Fruit fly (Drosophila melanogaster) whole organism, embryonic: ENCODE data around the gene mRpL13.

Experiments used
- Awh ChIP-seq: fragments of 200-800 bp; sonication (Bioruptor generic); IDR thresholded peaks from 2 replicates; pipeline ENCODE4, ENCODE4 v1.3.6; 2022; ENCODE audit warnings: missing biosample characterization, missing genetic modification characterization
- CG11093 ChIP-seq: fragments of 200-800 bp; sonication (Bioruptor generic); IDR thresholded peaks from 3 replicates; pipeline ENCODE4 v1.3.6; 2022; ENCODE audit warnings: missing biosample characterization, missing genetic modification characterization
- CG15479 ChIP-seq: fragments of 200-800 bp; sonication (Bioruptor generic); optimal IDR thresholded peaks from 3 replicates; lab custom pipeline; 2019; ENCODE audit warnings: missing biosample characterization, mild to moderate bottlenecking, missing genetic modification characterization, moderate library complexity
- CG17186 ChIP-seq: fragments of 200-800 bp; sonication (Bioruptor generic); optimal IDR thresholded peaks from 3 replicates; lab custom pipeline; 2017; ENCODE audit warnings: missing biosample characterization, missing genetic modification reagents, missing genetic modification characterization
- CG17359 ChIP-seq: fragments of 200-800 bp; sonication (Bioruptor generic); optimal IDR thresholded peaks from 3 replicates; lab custom pipeline; 2018; ENCODE audit warnings: missing biosample characterization, mild to moderate bottlenecking, missing genetic modification characterization, moderate library complexity
- CG17829 ChIP-seq: fragments of 200-800 bp; optimal IDR thresholded peaks from 2 replicates; lab custom pipeline; 2019; ENCODE audit warnings: missing biosample characterization, mild to moderate bottlenecking, missing genetic modification characterization, moderate library complexity
- CG1792 ChIP-seq: fragments of 200-800 bp; sonication (Bioruptor generic); optimal IDR thresholded peaks from 2 replicates; lab custom pipeline; 2016; ENCODE audit warnings: missing biosample characterization, missing genetic modification characterization
- CG30431 ChIP-seq: fragments of 200-800 bp; sonication (Bioruptor generic); optimal IDR thresholded peaks from 2 replicates; lab custom pipeline; 2017; ENCODE audit warnings: missing biosample characterization, missing genetic modification characterization
- CG33213 ChIP-seq: fragments of 200-800 bp; sonication (Bioruptor generic); optimal IDR thresholded peaks from 3 replicates; lab custom pipeline; 2016; ENCODE audit warnings: missing biosample characterization, missing genetic modification characterization
- CG4328 ChIP-seq: fragments of 200-800 bp; sonication (Bioruptor generic); optimal IDR thresholded peaks from 3 replicates; lab custom pipeline; 2017; ENCODE audit warnings: missing biosample characterization, missing genetic modification reagents, missing genetic modification characterization
- CG4360 ChIP-seq: fragments of 200-800 bp; sonication (Bioruptor generic); IDR thresholded peaks from 2 replicates; pipeline ENCODE4 v1.3.6; 2022; ENCODE audit warnings: missing biosample characterization, missing genetic modification characterization
- CG4820 ChIP-seq: fragments of 200-800 bp; sonication (Bioruptor generic); optimal IDR thresholded peaks from 3 replicates; lab custom pipeline; 2016; ENCODE audit warnings: missing biosample characterization, missing genetic modification characterization
- CG6254 ChIP-seq: fragments of 200-800 bp; sonication (Bioruptor generic); optimal IDR thresholded peaks from 3 replicates; lab custom pipeline; 2017; ENCODE audit warnings: mild to moderate bottlenecking, missing biosample characterization, missing genetic modification reagents, missing genetic modification characterization
- CG6683 ChIP-seq: fragments of 200-800 bp; sonication (Bioruptor generic); optimal IDR thresholded peaks from 2 replicates; lab custom pipeline; 2017; ENCODE audit warnings: missing biosample characterization, mild to moderate bottlenecking, missing genetic modification characterization, missing genetic modification reagents
- CG7271 ChIP-seq: fragments of 200-800 bp; sonication (Bioruptor generic); optimal IDR thresholded peaks from 2 replicates; lab custom pipeline; 2018; ENCODE audit warnings: missing biosample characterization, mild to moderate bottlenecking, missing genetic modification characterization, moderate library complexity
- CG7987 ChIP-seq: fragments of 200-800 bp; sonication (Bioruptor generic); optimal IDR thresholded peaks from 2 replicates; lab custom pipeline; 2018; ENCODE audit warnings: missing biosample characterization, mild to moderate bottlenecking, missing genetic modification characterization, moderate library complexity
- CG9727 ChIP-seq: fragments of 200-800 bp; sonication (Bioruptor generic); optimal IDR thresholded peaks from 3 replicates; lab custom pipeline; 2017; ENCODE audit warnings: missing biosample characterization, mild to moderate bottlenecking, missing genetic modification characterization
- D19A ChIP-seq: fragments of 200-800 bp; optimal IDR thresholded peaks from 3 replicates; lab custom pipeline; 2019; ENCODE audit warnings: missing biosample characterization, mild to moderate bottlenecking, missing genetic modification characterization, moderate library complexity
- Dip2 ChIP-seq: fragments of 200-800 bp; sonication (Bioruptor generic); IDR thresholded peaks from 2 replicates; pipeline ENCODE4 v1.3.6; 2022; ENCODE audit warnings: missing biosample characterization, missing genetic modification characterization
- Elba2 ChIP-seq: fragments of 200-800 bp; sonication (Bioruptor generic); optimal IDR thresholded peaks from 3 replicates; lab custom pipeline; 2016; ENCODE audit warnings: missing biosample characterization, missing genetic modification characterization
- HLHmδ ChIP-seq: fragments of 200-800 bp; sonication (Bioruptor generic); optimal IDR thresholded peaks from 2 replicates; lab custom pipeline; 2018; ENCODE audit warnings: missing biosample characterization, mild to moderate bottlenecking, missing genetic modification characterization, moderate library complexity
- Kr ChIP-seq: fragments of 200-800 bp; sonication (Bioruptor generic); optimal IDR thresholded peaks from 2 replicates; lab custom pipeline; 2017; ENCODE audit warnings: missing biosample characterization, mild to moderate bottlenecking, missing genetic modification characterization
- Lhr ChIP-seq: fragments of 200-800 bp; sonication (Bioruptor generic); optimal IDR thresholded peaks from 3 replicates; lab custom pipeline; 2017; ENCODE audit warnings: mild to moderate bottlenecking, missing biosample characterization, missing genetic modification reagents, missing genetic modification characterization
- Med ChIP-seq: fragments of 200-800 bp; sonication (Bioruptor generic); peaks from one replicate; lab custom pipeline; 2016; ENCODE audit warnings: missing biosample characterization, missing genetic modification characterization, mild to moderate bottlenecking, inconsistent platforms, moderate library complexity
- Six4 ChIP-seq: fragments of 200-800 bp; sonication (Bioruptor generic); optimal IDR thresholded peaks from 2 replicates; lab custom pipeline; 2016; ENCODE audit warnings: missing biosample characterization, missing genetic modification characterization
- Sry-δ ChIP-seq: fragments of 200-800 bp; sonication (Bioruptor generic); optimal IDR thresholded peaks from 2 replicates; lab custom pipeline; 2016; ENCODE audit warnings: missing biosample characterization, missing genetic modification characterization
- Tbp ChIP-seq: fragments of >200 bp; optimal IDR thresholded peaks from 2 replicates; lab custom pipeline; 2018; ENCODE audit warnings: missing biosample characterization, missing genetic modification characterization
- Xrp1 ChIP-seq: fragments of 200-800 bp; sonication (Bioruptor generic); IDR thresholded peaks from 2 replicates; pipeline ENCODE4 v1.3.6; 2022; ENCODE audit warnings: missing biosample characterization, missing genetic modification characterization
- bigmax ChIP-seq: fragments of 200-800 bp; sonication (Bioruptor generic); optimal IDR thresholded peaks from 2 replicates; lab custom pipeline; 2018; ENCODE audit warnings: missing biosample characterization, mild to moderate bottlenecking, missing genetic modification characterization
- bsh ChIP-seq, 2 experiments: fragments of 200-800 bp; sonication (Bioruptor generic); optimal IDR thresholded peaks; 2 replicates each; lab custom pipeline; 2017 to 2018; ENCODE audit warnings: mild to moderate bottlenecking in 2 of 2, missing biosample characterization in 2 of 2, missing genetic modification characterization in 2 of 2, moderate library complexity in 1 of 2
- cad ChIP-seq: fragments of >200 bp; optimal IDR thresholded peaks from 2 replicates; lab custom pipeline; 2017; ENCODE audit warnings: missing biosample characterization, missing genetic modification characterization
- dati ChIP-seq: fragments of 200-800 bp; sonication (Bioruptor generic); IDR thresholded peaks from 2 replicates; pipeline ENCODE4 v1.3.6; 2022; ENCODE audit warnings: missing biosample characterization, missing genetic modification characterization
- fd3F ChIP-seq: fragments of 200-800 bp; sonication (Bioruptor generic); optimal IDR thresholded peaks from 2 replicates; lab custom pipeline; 2018; ENCODE audit warnings: missing biosample characterization, mild to moderate bottlenecking, missing genetic modification characterization, moderate library complexity
- gsb-n ChIP-seq: fragments of 200-800 bp; sonication (Bioruptor generic); optimal IDR thresholded peaks from 3 replicates; lab custom pipeline; 2018; ENCODE audit warnings: missing biosample characterization, mild to moderate bottlenecking, missing genetic modification characterization
- insv ChIP-seq, 2 experiments: fragments of 200-800 bp; sonication (Bioruptor generic); optimal IDR thresholded peaks; 3 replicates each; lab custom pipeline; 2016 to 2018; ENCODE audit warnings: missing biosample characterization in 2 of 2, missing genetic modification characterization in 2 of 2
- jumu ChIP-seq: fragments of 200-800 bp; sonication (Bioruptor generic); optimal IDR thresholded peaks from 3 replicates; lab custom pipeline; 2016; ENCODE audit warnings: missing biosample characterization, missing genetic modification characterization
- kah ChIP-seq: fragments of 200-800 bp; sonication (Bioruptor generic); optimal IDR thresholded peaks from 2 replicates; lab custom pipeline; 2018; ENCODE audit warnings: missing biosample characterization, mild to moderate bottlenecking, missing genetic modification characterization
- kni ChIP-seq: fragments of 200-800 bp; sonication (Bioruptor generic); optimal IDR thresholded peaks from 3 replicates; lab custom pipeline; 2017; ENCODE audit warnings: mild to moderate bottlenecking, missing biosample characterization, missing genetic modification reagents, missing genetic modification characterization
- lov ChIP-seq, 2 experiments: fragments of 200-800 bp in 1 of 2; fragments of >200 bp in 1 of 2; sonication (Bioruptor generic) in 1 of 2; IDR thresholded peaks in 1 of 2; optimal IDR thresholded peaks in 1 of 2; 2 replicates in 1 of 2; 3 replicates in 1 of 2; pipeline versions ENCODE4 v1.3.6 to Lab custom; 2017 to 2022; ENCODE audit warnings: missing biosample characterization in 1 of 2, missing genetic modification characterization in 1 of 2
- oc ChIP-seq: fragments of 200-800 bp; sonication (Bioruptor generic); optimal IDR thresholded peaks from 2 replicates; lab custom pipeline; 2018; ENCODE audit warnings: missing biosample characterization, mild to moderate bottlenecking, missing genetic modification characterization, moderate library complexity
- prd ChIP-seq, 3 experiments: fragments of >200 bp in 2 of 3; fragments of 200-800 bp in 1 of 3; sonication (Bioruptor generic) in 1 of 3; optimal IDR thresholded peaks in 2 of 3; IDR thresholded peaks in 1 of 3; 2 replicates in 2 of 3; 3 replicates in 1 of 3; pipeline versions ENCODE4 v1.3.6 to Lab custom; 2017 to 2022; ENCODE audit warnings: missing biosample characterization in 1 of 3, missing genetic modification characterization in 1 of 3
- sd ChIP-seq: fragments of 200-800 bp; sonication (Bioruptor generic); optimal IDR thresholded peaks from 3 replicates; lab custom pipeline; 2018; ENCODE audit warnings: missing biosample characterization, mild to moderate bottlenecking, missing genetic modification characterization, moderate library complexity
- ssp ChIP-seq: fragments of 200-800 bp; sonication (Bioruptor generic); IDR thresholded peaks from 2 replicates; pipeline ENCODE4 v1.3.6; 2022; ENCODE audit warnings: missing biosample characterization, missing genetic modification characterization
- tin ChIP-seq: fragments of 200-800 bp; sonication (Bioruptor generic); optimal IDR thresholded peaks from 3 replicates; lab custom pipeline; 2016; ENCODE audit warnings: missing biosample characterization, missing genetic modification characterization
- tll ChIP-seq, 2 experiments: fragments of 200-800 bp in 1 of 2; fragments of >200 bp in 1 of 2; sonication (Bioruptor generic) in 1 of 2; optimal IDR thresholded peaks; 2 replicates each; lab custom pipeline; 2017 to 2019; ENCODE audit warnings: missing biosample characterization in 2 of 2, missing genetic modification characterization in 2 of 2, mild to moderate bottlenecking in 1 of 2, moderate library complexity in 1 of 2
- twi ChIP-seq: fragments of 200-800 bp; optimal IDR thresholded peaks from 2 replicates; lab custom pipeline; 2019; ENCODE audit warnings: missing biosample characterization, mild to moderate bottlenecking, missing genetic modification characterization, moderate library complexity
- yki ChIP-seq: fragments of >200 bp; optimal IDR thresholded peaks from 3 replicates; lab custom pipeline; 2018
- zen ChIP-seq: fragments of 200-800 bp; sonication (Bioruptor generic); optimal IDR thresholded peaks from 3 replicates; lab custom pipeline; 2018; ENCODE audit warnings: missing biosample characterization, mild to moderate bottlenecking, missing genetic modification characterization, moderate library complexity

Gene mRpL13

DNA sequence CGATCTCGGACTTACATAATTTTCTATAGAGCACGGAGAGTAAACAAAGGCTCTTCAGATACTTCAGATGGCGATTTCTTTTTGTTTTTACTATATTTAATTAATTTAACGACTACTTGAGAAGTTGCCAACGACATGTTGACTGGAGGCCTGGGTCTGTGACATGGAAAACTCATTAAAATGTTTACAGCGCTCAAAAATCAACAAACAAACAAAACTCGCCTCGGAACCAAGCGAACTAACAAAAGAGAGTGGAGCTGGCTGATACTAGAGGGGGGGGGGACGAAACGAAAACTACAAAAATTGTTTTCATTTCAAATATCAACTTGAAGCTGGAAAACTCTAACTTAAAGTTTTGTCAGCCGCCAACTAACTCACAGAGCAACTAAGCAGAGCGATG, 19.4 kb upstream of the mRpL13 start (continued):
- TF ChIP-seq Awh (GFP tag; lab: Robert Waterston, UW) (0 out of 2 replicates have a peak, but pooled peaks have one; percentile 7), Dip2 (GFP tag; lab: Robert Waterston, UW) (no peak), CG4360 (GFP tag; lab: Robert Waterston, UW) (no peak), CG9727 (GFP tag; lab: Kevin White, UChicago) (peak; percentile 55), Med (peak; percentile 85), CG4820 (peak; percentile 1), D19A (peak; percentile 10), Xrp1 (GFP tag; lab: Robert Waterston, UW) (no peak)

DNA sequence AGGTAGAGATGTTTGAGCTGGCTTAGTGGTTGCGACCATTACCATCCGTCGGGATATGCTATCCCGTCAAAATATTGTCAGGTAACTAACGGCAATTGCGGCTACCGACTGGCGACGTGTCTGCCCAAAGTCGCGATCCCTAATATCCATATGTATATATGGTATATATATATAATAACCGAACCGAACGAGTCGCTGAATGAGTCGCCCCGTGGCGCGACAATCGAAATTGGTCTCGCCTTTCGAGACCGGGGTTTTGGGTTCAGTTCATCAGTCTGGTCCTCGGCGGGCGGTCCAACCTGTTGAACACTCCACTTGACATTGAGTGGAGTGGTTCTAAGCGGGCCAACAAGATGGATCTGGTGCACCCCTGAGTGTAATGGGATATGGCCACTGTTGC, 16.2 kb upstream of the mRpL13 start:
- peak; percentile 42 for TF ChIP-seq cad (GFP tag; lab: Kevin White, UChicago)
- peak; percentile 55 for TF ChIP-seq CG15479
- peak; percentile 22 for TF ChIP-seq kah (GFP tag; lab: Kevin White, UChicago)
- no peak for TF ChIP-seq lov (optimal IDR thresholded peaks at IDR 0.05; lab: Kevin White, UChicago)
- TF ChIP-seq lov (GFP tag; IDR thresholded peaks at IDR 0.05; lab: Robert Waterston, UW): 0 out of 3 replicates have a peak, but pooled peaks have one; percentile 13
- no peak for TF ChIP-seq CG33213 (GFP tag; lab: Kevin White, UChicago)
- TF ChIP-seq Kr: peak; percentile 10
- TF ChIP-seq prd (optimal IDR thresholded peaks at IDR 0.05; lab: Kevin White, UChicago): no peak
- TF ChIP-seq prd (GFP tag; IDR thresholded peaks at IDR 0.05; lab: Robert Waterston, UW): peak; percentile 42; the same call in 1 of the 3 replicates
- peak; percentile 93 for TF ChIP-seq zen
- no peak for TF ChIP-seq CG17359 (tag; lab: Kevin White, UChicago)
- TF ChIP-seq gsb-n (tag; lab: Kevin White, UChicago): peak; percentile 19
- peak; percentile 42 for TF ChIP-seq kni (GFP tag; lab: Kevin White, UChicago)
- TF ChIP-seq CG7987 (GFP tag; lab: Kevin White, UChicago): no peak
- peak in 1 of 2 experiments; percentile 63 for TF ChIP-seq tll (GFP tag; optimal IDR thresholded peaks at IDR 0.05; lab: Kevin White, UChicago)
- TF ChIP-seq twi (tag; lab: Kevin White, UChicago): peak; percentile 89
- no peak for TF ChIP-seq CG6683 (GFP tag; lab: Kevin White, UChicago)
- TF ChIP-seq tin (GFP tag; lab: Kevin White, UChicago): peak; percentile 31
- no peak for TF ChIP-seq bigmax (GFP tag; lab: Kevin White, UChicago)
- TF ChIP-seq CG1792 (GFP tag; lab: Kevin White, UChicago): no peak
- no peak for TF ChIP-seq bsh (GFP tag; optimal IDR thresholded peaks at IDR 0.05; lab: Kevin White, UChicago)
- TF ChIP-seq insv (GFP tag; optimal IDR thresholded peaks at IDR 0.05; lab: Kevin White, UChicago): peak in 1 of 2 experiments; percentile 24
- TF ChIP-seq fd3F (GFP tag; lab: Kevin White, UChicago): no peak
- peak; percentile 13 for TF ChIP-seq HLHmδ (GFP tag; lab: Kevin White, UChicago)

dm6 chr2L:18871822-18872221, 12.8 kb upstream of the mRpL13 start:
- TF ChIP-seq CG4328 (GFP tag; lab: Kevin White, UChicago): no peak
- TF ChIP-seq CG17186 (GFP tag; lab: Kevin White, UChicago): no peak
- TF ChIP-seq Lhr (GFP tag; lab: Kevin White, UChicago): peak; percentile 17
- no peak for TF ChIP-seq dati (GFP tag; lab: Robert Waterston, UW)
- no peak for TF ChIP-seq CG7271
- TF ChIP-seq yki (lab: Kevin White, UChicago): no peak
- no peak for TF ChIP-seq CG6254
- no peak for TF ChIP-seq Tbp (GFP tag; lab: Kevin White, UChicago)
- TF ChIP-seq ssp (GFP tag; lab: Robert Waterston, UW): no peak
- TF ChIP-seq Sry-δ (GFP tag; lab: Kevin White, UChicago): no peak
- no peak for TF ChIP-seq D19A
- no peak for TF ChIP-seq Elba2 (GFP tag; lab: Kevin White, UChicago)
- TF ChIP-seq CG11093: no peak
- no peak for TF ChIP-seq Six4
- TF ChIP-seq CG30431: no peak
- no peak for TF ChIP-seq jumu
- TF ChIP-seq CG6683 (GFP tag; lab: Kevin White, UChicago): no peak
- TF ChIP-seq oc (tag; lab: Kevin White, UChicago): no peak
- no peak for TF ChIP-seq sd (tag; lab: Kevin White, UChicago)
- TF ChIP-seq CG17829 (tag; lab: Kevin White, UChicago): no peak
